Fruit fly (Drosophila melanogaster) whole organism, embryonic: ENCODE data around the gene CG15877.
A peak's percentile ranks its signal among the peaks of the same experiment; 100 is the strongest.

ENCODE experiments used
- Atf6 ChIP-seq: fragments of 200-800 bp; sonication (Bioruptor generic); IDR thresholded peaks from 2 replicates; pipeline ENCODE4 v1.3.6; 2022; ENCODE audit warnings: missing biosample characterization, missing genetic modification characterization
- Bgb ChIP-seq: fragments of 200-800 bp; sonication (Bioruptor generic); IDR thresholded peaks from 2 replicates; pipeline ENCODE4 v1.3.6; 2022; ENCODE audit warnings: missing biosample characterization, missing genetic modification characterization; ENCODE audit not compliant: partially characterized antibody
- CG10274 ChIP-seq: fragments of 200-800 bp; sonication (Bioruptor generic); optimal IDR thresholded peaks from 3 replicates; lab custom pipeline; 2017; ENCODE audit warnings: missing biosample characterization, mild to moderate bottlenecking, missing genetic modification characterization
- CG10565 ChIP-seq: fragments of 200-800 bp; sonication (Bioruptor generic); optimal IDR thresholded peaks from 3 replicates; lab custom pipeline; 2016; ENCODE audit warnings: missing biosample characterization, mild to moderate bottlenecking, missing genetic modification characterization
- CG11398 ChIP-seq: fragments of 200-800 bp; sonication (Bioruptor generic); optimal IDR thresholded peaks from 2 replicates; lab custom pipeline; 2016; ENCODE audit warnings: missing biosample characterization, missing genetic modification characterization
- CG11696 ChIP-seq: fragments of 200-800 bp; sonication (Bioruptor generic); IDR thresholded peaks from 2 replicates; pipeline ENCODE4 v1.3.6; 2022; ENCODE audit warnings: missing biosample characterization, missing genetic modification characterization
- CG12219 ChIP-seq: fragments of 200-800 bp; sonication (Bioruptor generic); optimal IDR thresholded peaks from 3 replicates; lab custom pipeline; 2018; ENCODE audit warnings: missing biosample characterization, mild to moderate bottlenecking, missing genetic modification characterization
- CG12236 ChIP-seq: fragments of 200-800 bp; sonication (Bioruptor generic); optimal IDR thresholded peaks from 2 replicates; lab custom pipeline; 2016; ENCODE audit warnings: missing biosample characterization, missing genetic modification characterization
- CG12744 ChIP-seq: fragments of 200-800 bp; sonication (Bioruptor generic); optimal IDR thresholded peaks from 2 replicates; lab custom pipeline; 2016; ENCODE audit warnings: missing biosample characterization, missing genetic modification characterization
- CG13624 ChIP-seq: fragments of 200-800 bp; sonication (Bioruptor generic); optimal IDR thresholded peaks from 2 replicates; lab custom pipeline; 2016; ENCODE audit warnings: missing biosample characterization, missing genetic modification characterization
- CG14441 ChIP-seq: fragments of 200-800 bp; sonication (Bioruptor generic); IDR thresholded peaks from 2 replicates; pipeline ENCODE4 v1.3.6; 2022; ENCODE audit warnings: missing biosample characterization, missing genetic modification characterization
- CG17359 ChIP-seq: fragments of 200-800 bp; sonication (Bioruptor generic); optimal IDR thresholded peaks from 3 replicates; lab custom pipeline; 2018; ENCODE audit warnings: missing biosample characterization, mild to moderate bottlenecking, missing genetic modification characterization, moderate library complexity
- CG17568 ChIP-seq: fragments of 200-800 bp; sonication (Bioruptor generic); optimal IDR thresholded peaks from 2 replicates; lab custom pipeline; 2018; ENCODE audit warnings: missing biosample characterization, mild to moderate bottlenecking, missing genetic modification characterization, moderate library complexity
- CG1832 ChIP-seq: fragments of 200-800 bp; sonication (Bioruptor generic); optimal IDR thresholded peaks from 2 replicates; lab custom pipeline; 2017; ENCODE audit warnings: missing biosample characterization, mild to moderate bottlenecking, missing genetic modification characterization, inconsistent platforms
- CG2202 ChIP-seq: fragments of 200-800 bp; sonication (Bioruptor generic); optimal IDR thresholded peaks from 2 replicates; lab custom pipeline; 2018; ENCODE audit warnings: missing biosample characterization, mild to moderate bottlenecking, missing genetic modification characterization
- CG33213 ChIP-seq: fragments of 200-800 bp; sonication (Bioruptor generic); optimal IDR thresholded peaks from 3 replicates; lab custom pipeline; 2016; ENCODE audit warnings: missing biosample characterization, missing genetic modification characterization
- CG34224 ChIP-seq: fragments of 200-800 bp; sonication (Bioruptor generic); IDR thresholded peaks from 3 replicates; pipeline ENCODE4 v1.3.6; 2022; ENCODE audit warnings: missing biosample characterization, missing genetic modification characterization; ENCODE audit not compliant: partially characterized antibody
- CG4282 ChIP-seq: fragments of 200-800 bp; sonication (Bioruptor generic); optimal IDR thresholded peaks from 2 replicates; lab custom pipeline; 2016; ENCODE audit warnings: missing biosample characterization, missing genetic modification characterization
- CG6254 ChIP-seq: fragments of 200-800 bp; sonication (Bioruptor generic); optimal IDR thresholded peaks from 3 replicates; lab custom pipeline; 2017; ENCODE audit warnings: mild to moderate bottlenecking, missing biosample characterization, missing genetic modification reagents, missing genetic modification characterization
- CG6272 ChIP-seq: fragments of 200-800 bp; sonication (Bioruptor generic); IDR thresholded peaks from 2 replicates; pipeline ENCODE4 v1.3.6; 2022; ENCODE audit warnings: missing biosample characterization, missing genetic modification characterization
- CG6654 ChIP-seq: fragments of 200-800 bp; sonication (Bioruptor generic); optimal IDR thresholded peaks from 2 replicates; lab custom pipeline; 2017; ENCODE audit warnings: missing biosample characterization, mild to moderate bottlenecking, missing genetic modification characterization
- CG7271 ChIP-seq: fragments of 200-800 bp; sonication (Bioruptor generic); optimal IDR thresholded peaks from 2 replicates; lab custom pipeline; 2018; ENCODE audit warnings: missing biosample characterization, mild to moderate bottlenecking, missing genetic modification characterization, moderate library complexity
- CG7745 ChIP-seq: fragments of 200-800 bp; sonication (Bioruptor generic); optimal IDR thresholded peaks from 2 replicates; lab custom pipeline; 2018; ENCODE audit warnings: missing biosample characterization, mild to moderate bottlenecking, missing genetic modification characterization, moderate library complexity
- CG9437 ChIP-seq: fragments of 200-800 bp; sonication (Bioruptor generic); optimal IDR thresholded peaks from 2 replicates; lab custom pipeline; 2018; ENCODE audit warnings: missing biosample characterization, mild to moderate bottlenecking, missing genetic modification characterization
- CkIIα-i1 ChIP-seq: fragments of 200-800 bp; sonication (Bioruptor generic); IDR thresholded peaks from 2 replicates; pipeline ENCODE4 v1.3.6; 2022; ENCODE audit warnings: missing biosample characterization, missing genetic modification characterization
- MBD-R2 ChIP-seq: fragments of 200-800 bp; sonication (Bioruptor generic); IDR thresholded peaks from 2 replicates; pipeline ENCODE4 v1.3.6; 2022; ENCODE audit warnings: missing biosample characterization, missing genetic modification characterization
- NfI ChIP-seq: fragments of 200-800 bp; sonication (Bioruptor generic); optimal IDR thresholded peaks from 3 replicates; lab custom pipeline; 2018; ENCODE audit warnings: missing biosample characterization, mild to moderate bottlenecking, missing genetic modification characterization, moderate library complexity
- Poxn ChIP-seq: fragments of 200-800 bp; sonication (Bioruptor generic); IDR thresholded peaks from 2 replicates; pipeline ENCODE4 v1.3.6; 2022; ENCODE audit warnings: missing biosample characterization, missing genetic modification characterization
- Sry-β ChIP-seq: fragments of 200-800 bp; sonication (Bioruptor generic); optimal IDR thresholded peaks from 2 replicates; lab custom pipeline; 2018; ENCODE audit warnings: missing biosample characterization, mild to moderate bottlenecking, missing genetic modification characterization, moderate library complexity
- Vsx1 ChIP-seq: fragments of 200-800 bp; sonication (Bioruptor generic); optimal IDR thresholded peaks from 2 replicates; lab custom pipeline; 2017; ENCODE audit warnings: missing biosample characterization, mild to moderate bottlenecking, missing genetic modification characterization, missing genetic modification reagents
- Xbp1 ChIP-seq: fragments of 200-800 bp; sonication (Bioruptor generic); optimal IDR thresholded peaks from 3 replicates; lab custom pipeline; 2016; ENCODE audit warnings: missing biosample characterization, mild to moderate bottlenecking, missing genetic modification characterization
- bcd ChIP-seq: fragments of 200-800 bp; sonication (Bioruptor generic); optimal IDR thresholded peaks from 2 replicates; lab custom pipeline; 2017; ENCODE audit warnings: missing biosample characterization, mild to moderate bottlenecking, missing genetic modification characterization
- croc ChIP-seq: fragments of 200-800 bp; sonication (Bioruptor generic); conservative IDR thresholded peaks from 3 replicates; pipeline ENCODE4 v1.3.6; 2022; ENCODE audit warnings: missing biosample characterization, missing genetic modification characterization
- dimm ChIP-seq: fragments of 200-800 bp; sonication (Bioruptor generic); IDR thresholded peaks from 2 replicates; pipeline ENCODE4 v1.3.6; 2022; ENCODE audit warnings: missing biosample characterization, missing genetic modification characterization
- dm ChIP-seq: fragments of 200-800 bp; sonication (Bioruptor generic); optimal IDR thresholded peaks from 3 replicates; lab custom pipeline; 2016; ENCODE audit warnings: missing biosample characterization, missing genetic modification characterization
- ftz-f1 ChIP-seq: fragments of 200-800 bp; sonication (Bioruptor generic); optimal IDR thresholded peaks from 2 replicates; lab custom pipeline; 2016; ENCODE audit warnings: missing biosample characterization, missing genetic modification characterization
- gt ChIP-seq: fragments of 200-800 bp; sonication (Bioruptor generic); IDR thresholded peaks from 2 replicates; pipeline ENCODE4 v1.3.6; 2022; ENCODE audit warnings: missing biosample characterization, missing genetic modification characterization
- her ChIP-seq: fragments of 200-800 bp; sonication (Bioruptor generic); optimal IDR thresholded peaks from 2 replicates; lab custom pipeline; 2016; ENCODE audit warnings: missing biosample characterization, missing genetic modification characterization
- lola ChIP-seq, 3 experiments: fragments of >200 bp in 2 of 3; fragments of 200-800 bp in 1 of 3; sonication (Bioruptor generic) in 1 of 3; optimal IDR thresholded peaks; 2 replicates each; lab custom pipeline; 2017 to 2019; ENCODE audit warnings: missing biosample characterization in 3 of 3, missing genetic modification characterization in 3 of 3, mild to moderate bottlenecking in 1 of 3, moderate library complexity in 1 of 3
- nerfin-2 ChIP-seq: fragments of 200-800 bp; sonication (Bioruptor generic); IDR thresholded peaks from 2 replicates; pipeline ENCODE4 v1.3.6; 2022; ENCODE audit warnings: missing biosample characterization, missing genetic modification characterization; ENCODE audit not compliant: partially characterized antibody
- oc ChIP-seq: fragments of 200-800 bp; sonication (Bioruptor generic); optimal IDR thresholded peaks from 2 replicates; lab custom pipeline; 2018; ENCODE audit warnings: missing biosample characterization, mild to moderate bottlenecking, missing genetic modification characterization, moderate library complexity
- pum ChIP-seq: fragments of 200-800 bp; sonication (Bioruptor generic); optimal IDR thresholded peaks from 2 replicates; lab custom pipeline; 2016; ENCODE audit warnings: missing biosample characterization, missing genetic modification characterization
- schlank ChIP-seq: fragments of 200-800 bp; sonication (Bioruptor generic); optimal IDR thresholded peaks from 2 replicates; lab custom pipeline; 2018; ENCODE audit warnings: missing biosample characterization, mild to moderate bottlenecking, missing genetic modification characterization
- sima ChIP-seq: fragments of 200-800 bp; sonication (Bioruptor generic); optimal IDR thresholded peaks from 2 replicates; lab custom pipeline; 2016; ENCODE audit warnings: missing biosample characterization, missing genetic modification characterization
- stc ChIP-seq: fragments of 200-800 bp; sonication (Bioruptor generic); IDR thresholded peaks from 2 replicates; pipeline ENCODE4 v1.3.6; 2022; ENCODE audit warnings: missing biosample characterization, missing genetic modification characterization
- stwl ChIP-seq: fragments of 200-800 bp; sonication (Bioruptor generic); optimal IDR thresholded peaks from 3 replicates; lab custom pipeline; 2018; ENCODE audit warnings: missing biosample characterization, mild to moderate bottlenecking, missing genetic modification characterization, moderate library complexity
- tin ChIP-seq: fragments of 200-800 bp; sonication (Bioruptor generic); optimal IDR thresholded peaks from 3 replicates; lab custom pipeline; 2016; ENCODE audit warnings: missing biosample characterization, missing genetic modification characterization
- twi ChIP-seq: fragments of 200-800 bp; optimal IDR thresholded peaks from 2 replicates; lab custom pipeline; 2019; ENCODE audit warnings: missing biosample characterization, mild to moderate bottlenecking, missing genetic modification characterization, moderate library complexity
- usp ChIP-seq: fragments of >200 bp; optimal IDR thresholded peaks from 2 replicates; lab custom pipeline; 2017; ENCODE audit warnings: missing biosample characterization, missing genetic modification characterization
- vnd ChIP-seq: fragments of 200-800 bp; sonication (Bioruptor generic); IDR thresholded peaks from 3 replicates; pipeline ENCODE4 v1.3.6; 2022; ENCODE audit warnings: missing biosample characterization, missing genetic modification characterization; ENCODE audit not compliant: partially characterized antibody
- wek ChIP-seq: fragments of 200-800 bp; sonication (Bioruptor generic); optimal IDR thresholded peaks from 3 replicates; lab custom pipeline; 2018; ENCODE audit warnings: missing biosample characterization, mild to moderate bottlenecking, missing genetic modification characterization, moderate library complexity

Gene CG15877

DNA sequence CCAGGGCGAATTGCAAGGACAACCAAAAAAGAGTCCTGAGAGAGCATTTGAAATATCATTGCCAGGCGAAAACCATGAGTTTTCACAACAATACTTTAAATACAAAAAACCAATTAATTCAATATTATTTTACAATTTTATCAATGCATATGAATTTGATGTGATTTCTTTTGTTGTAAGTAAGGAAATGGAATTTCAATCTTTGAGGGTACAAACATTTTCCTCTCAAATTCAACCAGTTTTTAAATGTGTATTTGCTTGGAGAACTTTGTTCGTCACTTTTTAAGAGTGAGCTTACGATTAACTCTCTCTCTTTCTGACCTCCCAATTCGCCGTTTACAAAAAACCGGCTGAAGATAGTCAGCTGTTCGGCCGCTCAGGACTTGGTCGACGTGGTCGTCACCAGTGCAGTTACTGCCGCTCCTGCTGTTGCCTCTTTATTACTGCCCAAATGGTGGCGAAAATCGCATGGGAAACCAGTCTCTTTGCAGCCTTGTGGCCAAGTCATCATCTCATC, 34.3 kb upstream of the CG15877 start (continued):
- TF ChIP-seq pum (no peak), nerfin-2 (GFP tag; lab: Robert Waterston, UW) (no peak), stwl (no peak), CG6254 (GFP tag; lab: Kevin White, UChicago) (no peak), CG12744 (no peak), CG14441 (0 out of 2 replicates have a peak, but pooled peaks have one; percentile 35), Vsx1 (GFP tag; lab: Kevin White, UChicago) (no peak), Poxn (no peak), CG13624 (GFP tag; lab: Kevin White, UChicago) (no peak), CG10274 (GFP tag; lab: Kevin White, UChicago) (no peak), CG10565 (GFP tag; lab: Kevin White, UChicago) (no peak), tin (GFP tag; lab: Kevin White, UChicago) (no peak), sima (GFP tag; lab: Kevin White, UChicago) (no peak), CG11398 (GFP tag; lab: Kevin White, UChicago) (no peak), CkIIα-i1 (GFP tag; lab: Robert Waterston, UW) (no peak), CG17568 (GFP tag; lab: Kevin White, UChicago) (no peak), CG9437 (GFP tag; lab: Kevin White, UChicago) (no peak), Xbp1 (peak; percentile 1), wek (no peak), oc (tag; lab: Kevin White, UChicago) (no peak), her (GFP tag; lab: Kevin White, UChicago) (no peak), CG12219 (GFP tag; lab: Kevin White, UChicago) (peak; percentile 16), Bgb (GFP tag; lab: Robert Waterston, UW) (no peak), CG7271 (tag; lab: Kevin White, UChicago) (no peak), CG1832 (no peak), dm (GFP tag; lab: Kevin White, UChicago) (no peak), twi (tag; lab: Kevin White, UChicago) (no peak), dimm (GFP tag; lab: Robert Waterston, UW) (no peak), croc (GFP tag; lab: Robert Waterston, UW) (no peak), CG34224 (GFP tag; lab: Robert Waterston, UW) (no peak), CG6654 (GFP tag; lab: Kevin White, UChicago) (no peak), CG2202 (tag; lab: Kevin White, UChicago) (no peak), Atf6 (peak; percentile 73), CG11696 (GFP tag; lab: Robert Waterston, UW) (0 out of 2 replicates have a peak, but pooled peaks have one; percentile 23), CG12236 (GFP tag; lab: Kevin White, UChicago) (no peak), MBD-R2 (GFP tag; lab: Robert Waterston, UW) (no peak; the same call in 1 of the 2 replicates), lola (GFP tag; optimal IDR thresholded peaks at IDR 0.05; lab: Kevin White, UChicago) (no peak), usp (no peak), schlank (tag; lab: Kevin White, UChicago) (no peak), gt (GFP tag; lab: Robert Waterston, UW) (no peak), vnd (GFP tag; lab: Robert Waterston, UW) (no peak), CG7745 (tag; lab: Kevin White, UChicago) (no peak), CG6272 (GFP tag; lab: Robert Waterston, UW) (no peak), bcd (peak; percentile 35), CG17359 (peak; percentile 51), ftz-f1 (GFP tag; lab: Kevin White, UChicago) (no peak), CG33213 (no peak), Sry-β (GFP tag; lab: Kevin White, UChicago) (no peak), stc (peak; percentile 49), CG4282 (GFP tag; lab: Kevin White, UChicago) (no peak), NfI (GFP tag; lab: Kevin White, UChicago) (peak; percentile 48)
